Fruit fly (Drosophila melanogaster): ENCODE results near the gene dan.

The dan gene

dm6 chr3R:25168259-25168972 is 15.8 kb upstream of the dan start (continued):
- TF ChIP-seq CG7839 (tag; optimal IDR thresholded peaks at IDR 0.05): peak; percentile 65
- TF ChIP-seq zfh2 (GFP tag; optimal IDR thresholded peaks at IDR 0.05): peak; percentile 4
- TF ChIP-seq dpn (GFP tag; optimal IDR thresholded peaks at IDR 0.05): peak; percentile 12 to 19
- TF ChIP-seq row (GFP tag; IDR thresholded peaks at IDR 0.05): peak; percentile 67
- TF ChIP-seq CG13624 (GFP tag; optimal IDR thresholded peaks at IDR 0.05): peak; percentile 38
- no peak for TF ChIP-seq Lim3 (GFP tag; IDR thresholded peaks at IDR 0.05)
- no peak for TF ChIP-seq Aef1 (GFP tag; IDR thresholded peaks at IDR 0.05)
- TF ChIP-seq CG11085 (GFP tag; IDR thresholded peaks at IDR 0.05): no peak
- TF ChIP-seq tna (GFP tag; IDR thresholded peaks at IDR 0.05; ENCODE audit: partially characterized antibody): no peak
- peak; percentile 88 for TF ChIP-seq sens (GFP tag)
- TF ChIP-seq BtbVII (GFP tag; optimal IDR thresholded peaks at IDR 0.05): peak; percentile 41
- peak; percentile 46 for TF ChIP-seq Med (GFP tag)
- TF ChIP-seq CG14050 (GFP tag; IDR thresholded peaks at IDR 0.05): no peak
- TF ChIP-seq C15 (GFP tag; IDR thresholded peaks at IDR 0.05): no peak
- peak; percentile 76 for TF ChIP-seq CG7556 (GFP tag; optimal IDR thresholded peaks at IDR 0.05)
- no peak for TF ChIP-seq repo (GFP tag; optimal IDR thresholded peaks at IDR 0.05)
- peak; percentile 51 for TF ChIP-seq CG9727 (GFP tag; optimal IDR thresholded peaks at IDR 0.05)
- TF ChIP-seq CG32772 (GFP tag; IDR thresholded peaks at IDR 0.05): 0 out of 2 replicates have a peak, but pooled peaks have one; percentile 34
- TF ChIP-seq da (GFP tag; optimal IDR thresholded peaks at IDR 0.05): no peak
- TF ChIP-seq Eip74EF (GFP tag; optimal IDR thresholded peaks at IDR 0.05): peak in 1 of 2 experiments; percentile 11
- peak; percentile 45 for TF ChIP-seq Oli (tag; optimal IDR thresholded peaks at IDR 0.05)
- TF ChIP-seq ranshi (GFP tag; IDR thresholded peaks at IDR 0.05): peak; percentile 44; the same call in 1 of the 2 replicates
- peak; percentile 30 for TF ChIP-seq CG31365 (tag; optimal IDR thresholded peaks at IDR 0.05)
- no peak for TF ChIP-seq corto (GFP tag; optimal IDR thresholded peaks at IDR 0.05)
- TF ChIP-seq CG17829 (tag; optimal IDR thresholded peaks at IDR 0.05): peak; percentile 13
- no peak for TF ChIP-seq Doc2 (GFP tag; IDR thresholded peaks at IDR 0.05)
- peak; percentile 67 for TF ChIP-seq cg (GFP tag; optimal IDR thresholded peaks at IDR 0.05)
- no peak for TF ChIP-seq rib (GFP tag; IDR thresholded peaks at IDR 0.05)
- no peak for TF ChIP-seq sim (GFP tag; IDR thresholded peaks at IDR 0.05)
- TF ChIP-seq lmd (GFP tag; IDR thresholded peaks at IDR 0.05): peak; percentile 50
- peak; percentile 59 for TF ChIP-seq nmo (GFP tag; optimal IDR thresholded peaks at IDR 0.05)
- 0 out of 2 replicates have a peak, but pooled peaks have one; percentile 4 for TF ChIP-seq al (GFP tag; IDR thresholded peaks at IDR 0.05)
- peak; percentile 19 for TF ChIP-seq Asciz (GFP tag; optimal IDR thresholded peaks at IDR 0.05)
- TF ChIP-seq maf-S (GFP tag; optimal IDR thresholded peaks at IDR 0.05): peak; percentile 8
- 0 out of 3 replicates have a peak, but pooled peaks have one; percentile 29 for TF ChIP-seq CG11093 (GFP tag; IDR thresholded peaks at IDR 0.05)
- TF ChIP-seq CG12659 (GFP tag; optimal IDR thresholded peaks at IDR 0.05): peak; percentile 19
- TF ChIP-seq CG1024 (GFP tag; IDR thresholded peaks at IDR 0.05): no peak
- peak; percentile 0 for TF ChIP-seq tio (GFP tag; optimal IDR thresholded peaks at IDR 0.05)
- no peak; the same call in 2 of the 3 replicates for TF ChIP-seq CG34422 (GFP tag; IDR thresholded peaks at IDR 0.05)
- TF ChIP-seq BEAF-32 (GFP tag; optimal IDR thresholded peaks at IDR 0.05): no peak
- peak; percentile 26 for TF ChIP-seq CG12219 (GFP tag; optimal IDR thresholded peaks at IDR 0.05)
- TF ChIP-seq Dll (GFP tag; IDR thresholded peaks at IDR 0.05; ENCODE audit: partially characterized antibody): no peak
- peak; percentile 73 for TF ChIP-seq CG6689 (GFP tag; IDR thresholded peaks at IDR 0.05)
- TF ChIP-seq sisA (GFP tag; IDR thresholded peaks at IDR 0.05): peak; percentile 45; the same call in 1 of the 2 replicates
- TF ChIP-seq tgo (GFP tag; IDR thresholded peaks at IDR 0.05): peak; percentile 44; the same call in 1 of the 3 replicates
- peak; percentile 52 for TF ChIP-seq org-1 (GFP tag; optimal IDR thresholded peaks at IDR 0.05)
- TF ChIP-seq CG15269 (tag; optimal IDR thresholded peaks at IDR 0.05): peak; percentile 52
- no peak for TF ChIP-seq CG17186 (GFP tag; optimal IDR thresholded peaks at IDR 0.05)
- peak; percentile 65 for TF ChIP-seq CoRest (tag; optimal IDR thresholded peaks at IDR 0.05)

Data from whole organism, embryonic.